Fruit fly (Drosophila melanogaster): ENCODE results near the gene lic.
A peak's percentile ranks its signal among the peaks of the same experiment; 100 is the strongest.

The lic gene

dm6 chrX:13099919-13100318 is 9.0 kb downstream of the lic start (continued):
- TF ChIP-seq CG9876 (GFP tag; optimal IDR thresholded peaks at IDR 0.05) (no peak), lola (GFP tag; optimal IDR thresholded peaks at IDR 0.05) (peak in 1 of 3 experiments; percentile 36), CG34224 (GFP tag; IDR thresholded peaks at IDR 0.05; ENCODE audit: partially characterized antibody) (no peak), CG7839 (tag; optimal IDR thresholded peaks at IDR 0.05) (peak; percentile 88), usp (GFP tag; optimal IDR thresholded peaks at IDR 0.05) (no peak), CG13287 (GFP tag; IDR thresholded peaks at IDR 0.05; ENCODE audit: partially characterized antibody) (no peak), Rfx (GFP tag; IDR thresholded peaks at IDR 0.05) (peak; percentile 96), CG12769 (tag; optimal IDR thresholded peaks at IDR 0.05) (peak; percentile 86), Sry-β (GFP tag; optimal IDR thresholded peaks at IDR 0.05) (peak; percentile 17), pan (optimal IDR thresholded peaks at IDR 0.05) (no peak), pan (GFP tag; optimal IDR thresholded peaks at IDR 0.05 in 1 of 2, IDR thresholded peaks at IDR 0.05 in 1 of 2) (peak in 1 of 2 experiments; percentile 93)

dm6 chrX:13101817-13102216 is 10.9 kb downstream of the lic start:
- TF ChIP-seq ato (GFP tag; IDR thresholded peaks at IDR 0.05; ENCODE audit: partially characterized antibody) (no peak), CG6765 (GFP tag; optimal IDR thresholded peaks at IDR 0.05) (no peak), sd (tag; optimal IDR thresholded peaks at IDR 0.05) (peak; percentile 26), unpg (GFP tag; optimal IDR thresholded peaks at IDR 0.05) (no peak), Hey (tag; optimal IDR thresholded peaks at IDR 0.05) (peak; percentile 8), CG13123 (GFP tag; optimal IDR thresholded peaks at IDR 0.05) (no peak), schlank (tag; optimal IDR thresholded peaks at IDR 0.05) (no peak), exex (tag; optimal IDR thresholded peaks at IDR 0.05) (peak; percentile 79), z (GFP tag; IDR thresholded peaks at IDR 0.05) (no peak), hkb (optimal IDR thresholded peaks at IDR 0.05) (no peak), hkb (GFP tag; IDR thresholded peaks at IDR 0.05) (no peak), CG15601 (tag; optimal IDR thresholded peaks at IDR 0.05) (no peak), CG2199 (GFP tag; IDR thresholded peaks at IDR 0.05) (0 out of 3 replicates have a peak, but pooled peaks have one; percentile 55), CG1602 (GFP tag; optimal IDR thresholded peaks at IDR 0.05) (no peak), BtbVII (GFP tag; optimal IDR thresholded peaks at IDR 0.05) (no peak), grn (GFP tag; optimal IDR thresholded peaks at IDR 0.05) (peak; percentile 58), B-H1 (GFP tag; IDR thresholded peaks at IDR 0.05) (no peak), mld (GFP tag; IDR thresholded peaks at IDR 0.05; ENCODE audit: partially characterized antibody) (no peak), bowl (GFP tag; IDR thresholded peaks at IDR 0.05) (no peak), mirr (GFP tag; optimal IDR thresholded peaks at IDR 0.05) (peak; percentile 16), ftz-f1 (GFP tag; optimal IDR thresholded peaks at IDR 0.05) (no peak), al (GFP tag; IDR thresholded peaks at IDR 0.05) (no peak), CG12155 (GFP tag; optimal IDR thresholded peaks at IDR 0.05) (no peak), Mrtf (GFP tag; IDR thresholded peaks at IDR 0.05) (no peak), ci (GFP tag; IDR thresholded peaks at IDR 0.05) (no peak), CG18599 (GFP tag; optimal IDR thresholded peaks at IDR 0.05) (no peak), sug (tag; optimal IDR thresholded peaks at IDR 0.05) (no peak), insv (GFP tag; optimal IDR thresholded peaks at IDR 0.05) (peak in 1 of 2 experiments; percentile 35), nerfin-1 (tag; optimal IDR thresholded peaks at IDR 0.05) (no peak), CG7372 (GFP tag; IDR thresholded peaks at IDR 0.05) (no peak)

Measured in whole organism, embryonic.